Fruit fly (Drosophila melanogaster): ENCODE data around the gene CG8851.

Gene CG8851

DNA sequence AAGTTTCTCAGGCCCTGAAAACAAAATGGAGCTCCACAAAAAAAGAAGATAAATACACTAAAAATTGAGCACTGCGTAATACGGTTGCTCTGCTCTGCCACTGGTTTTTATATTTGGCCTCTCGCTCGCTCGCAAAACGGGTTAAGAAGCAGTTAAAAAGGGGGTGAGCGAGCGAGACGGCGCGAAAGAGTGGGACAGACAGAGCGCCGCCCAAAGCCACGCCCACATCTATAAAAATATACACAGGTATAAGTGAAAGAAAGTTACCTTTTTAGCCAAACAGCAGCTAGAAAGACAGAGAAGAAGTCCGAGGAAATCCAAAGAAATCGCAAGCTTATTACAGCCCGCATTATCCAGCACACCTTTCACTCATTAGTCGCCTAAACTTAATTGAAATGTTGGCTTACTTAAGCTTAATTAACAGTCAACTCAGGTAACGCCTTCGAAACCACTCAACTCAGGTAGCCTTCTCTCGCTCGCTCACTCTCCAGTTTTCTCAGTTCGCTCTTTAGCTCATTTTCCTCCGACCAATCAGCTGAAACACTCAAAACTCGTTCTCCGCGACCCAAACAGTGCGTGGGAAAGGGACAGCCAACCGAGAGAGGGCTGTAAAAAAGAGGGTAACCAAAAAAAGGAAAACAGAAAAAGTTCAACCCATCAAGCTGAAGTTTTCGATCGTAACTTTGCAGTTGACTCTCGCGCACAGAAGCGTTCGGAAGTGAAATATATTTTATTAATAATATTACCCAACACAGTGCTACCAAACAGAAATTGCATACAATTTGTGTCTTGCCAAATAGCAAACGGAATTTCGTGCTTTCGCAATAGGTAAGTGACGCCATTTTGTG lies 19.3 kb downstream of the CG8851 start, which contains the start of gene drm:
TSS of gene drm (plus strand) at position 684 of the 848 bp plus-strand sequence.
- no peak for TF ChIP-seq CTCF (optimal IDR thresholded peaks at IDR 0.05)
- TF ChIP-seq CG8478 (optimal IDR thresholded peaks at IDR 0.05) = no peak

DNA sequence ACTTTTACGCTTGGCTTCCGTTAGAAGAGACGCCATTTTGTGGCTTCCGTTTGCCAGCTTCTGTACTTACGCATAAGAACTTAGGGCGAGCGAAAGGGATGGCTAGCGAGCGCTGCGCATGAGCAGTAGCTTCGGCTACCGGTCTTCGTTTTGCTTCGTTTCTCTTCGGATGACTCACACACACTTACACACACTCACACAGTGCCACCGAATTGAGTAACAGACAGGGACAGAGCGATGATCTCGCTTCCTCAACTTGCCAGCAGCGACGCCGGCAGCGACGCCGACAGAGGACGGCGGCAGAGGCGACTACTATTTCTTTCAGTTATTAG lies 19.9 kb downstream of the CG8851 start:
- TF ChIP-seq CG8478 (optimal IDR thresholded peaks at IDR 0.05) (no peak), CTCF (optimal IDR thresholded peaks at IDR 0.05) (peak; percentile 22 to 44)

DNA sequence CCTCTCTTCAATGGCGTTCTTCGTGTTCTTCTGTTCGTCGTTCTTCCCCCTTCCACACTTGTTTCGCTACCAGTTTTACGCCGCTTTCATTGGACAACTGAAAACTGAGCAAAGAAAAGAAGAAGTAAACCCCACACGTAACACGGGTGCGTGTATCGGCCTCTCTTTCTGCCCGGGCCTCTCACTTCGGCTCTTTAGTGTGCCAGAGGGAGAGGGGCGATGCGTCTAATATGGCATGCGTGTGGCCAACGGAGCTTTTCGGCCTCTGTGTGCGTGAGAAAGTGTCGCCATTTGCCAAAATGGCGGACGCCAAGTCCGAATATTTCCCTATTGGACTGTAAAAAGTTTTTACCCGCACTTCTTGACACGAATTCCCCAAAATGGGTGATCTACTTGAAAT lies 20.5 kb downstream of the CG8851 start:
- TF ChIP-seq CG8478 (optimal IDR thresholded peaks at IDR 0.05) (no peak), CTCF (optimal IDR thresholded peaks at IDR 0.05) (peak in 1 of 2 experiments; percentile 9)

DNA sequence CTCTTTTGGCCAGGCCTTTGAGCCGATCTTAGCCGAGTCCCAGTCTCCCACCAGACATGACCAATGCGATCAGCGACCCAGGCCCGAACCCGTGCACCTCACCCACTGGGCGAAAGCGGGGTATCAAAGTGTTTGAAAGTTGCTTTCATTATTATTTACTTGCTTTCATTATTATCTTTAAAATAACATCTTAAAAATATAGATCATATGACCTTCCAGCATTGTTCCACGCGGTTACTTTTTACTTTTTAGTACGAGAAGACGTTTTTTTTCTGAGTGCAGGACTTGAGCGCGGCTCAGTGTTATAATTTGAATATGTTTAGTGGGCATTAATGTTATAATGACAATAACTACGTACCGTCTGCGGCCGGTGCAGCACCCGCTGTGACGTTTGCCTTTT lies 23.6 kb downstream of the CG8851 start:
- TF ChIP-seq CG8478 (optimal IDR thresholded peaks at IDR 0.05) (no peak), CTCF (optimal IDR thresholded peaks at IDR 0.05) (no peak)

- TF ChIP-seq CG8478 (optimal IDR thresholded peaks at IDR 0.05) = no peak
- no peak for TF ChIP-seq CTCF (optimal IDR thresholded peaks at IDR 0.05)
Measured at dm6 chr2L:3545033-3545666, 25.7 kb downstream of the CG8851 start.

DNA sequence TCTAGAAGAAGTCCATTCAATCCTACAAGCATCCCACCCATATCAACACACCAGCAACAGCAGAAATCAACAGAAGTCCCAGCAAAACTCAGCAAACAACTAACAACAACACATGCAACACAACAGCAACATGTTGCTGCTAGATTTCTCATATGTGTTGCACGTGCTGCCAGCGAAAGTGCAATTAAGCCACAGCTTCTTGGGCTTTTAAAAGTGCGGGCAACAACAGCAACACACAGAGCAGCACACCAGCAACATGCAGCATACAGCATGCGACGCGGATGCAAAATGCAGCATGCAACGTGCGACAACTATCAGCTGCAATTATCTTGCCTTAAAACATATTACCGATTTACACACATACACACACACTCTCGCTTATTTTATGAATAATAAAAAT lies 28.0 kb downstream of the CG8851 start:
- TF ChIP-seq CTCF (optimal IDR thresholded peaks at IDR 0.05) (no peak), CG8478 (optimal IDR thresholded peaks at IDR 0.05) (no peak)

DNA sequence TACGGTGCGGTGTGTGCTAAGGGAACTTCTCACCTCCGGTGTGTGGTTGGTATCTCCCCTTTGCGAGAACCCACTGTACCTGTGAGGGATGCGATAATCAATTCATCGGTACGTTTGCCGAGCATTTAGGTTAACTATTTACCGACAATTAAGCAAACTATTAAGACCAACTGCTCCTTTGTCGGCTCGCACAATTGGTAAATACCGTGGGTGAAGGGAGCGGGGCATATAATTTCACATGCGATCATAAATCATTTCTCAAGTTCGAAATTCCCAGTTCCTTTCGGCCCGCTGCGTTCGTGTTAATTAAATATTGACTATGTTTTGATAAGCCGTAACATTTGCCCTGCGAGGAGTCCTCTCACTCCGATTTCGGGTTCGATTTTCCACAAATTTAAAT lies 29.4 kb downstream of the CG8851 start:
- TF ChIP-seq CG8478 (optimal IDR thresholded peaks at IDR 0.05) (no peak), CTCF (optimal IDR thresholded peaks at IDR 0.05) (no peak)

dm6 chr2L:3549742-3550141 lies 30.3 kb downstream of the CG8851 start:
- no peak for TF ChIP-seq CG8478 (optimal IDR thresholded peaks at IDR 0.05)
- no peak for TF ChIP-seq CTCF (optimal IDR thresholded peaks at IDR 0.05)

DNA sequence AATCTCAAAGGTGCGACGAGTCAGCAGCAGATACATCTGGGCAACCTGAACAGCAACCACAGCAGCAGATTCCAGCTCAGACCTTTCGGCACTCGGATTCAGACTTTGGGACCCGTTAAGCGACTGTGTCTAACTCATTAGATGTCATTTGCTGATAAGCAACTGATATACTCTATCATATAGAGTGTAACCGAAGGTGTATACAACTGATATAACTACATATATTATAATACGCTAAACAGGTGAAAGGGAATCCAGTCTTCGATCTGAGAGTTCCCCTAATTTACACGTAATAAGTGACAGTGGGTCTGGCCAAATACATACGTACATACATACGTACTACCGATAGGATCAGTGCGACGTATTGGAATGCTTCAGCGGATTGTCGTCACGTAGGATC lies 31.1 kb downstream of the CG8851 start:
- TF ChIP-seq CTCF (optimal IDR thresholded peaks at IDR 0.05) = no peak
- TF ChIP-seq CG8478 (optimal IDR thresholded peaks at IDR 0.05) = no peak

DNA sequence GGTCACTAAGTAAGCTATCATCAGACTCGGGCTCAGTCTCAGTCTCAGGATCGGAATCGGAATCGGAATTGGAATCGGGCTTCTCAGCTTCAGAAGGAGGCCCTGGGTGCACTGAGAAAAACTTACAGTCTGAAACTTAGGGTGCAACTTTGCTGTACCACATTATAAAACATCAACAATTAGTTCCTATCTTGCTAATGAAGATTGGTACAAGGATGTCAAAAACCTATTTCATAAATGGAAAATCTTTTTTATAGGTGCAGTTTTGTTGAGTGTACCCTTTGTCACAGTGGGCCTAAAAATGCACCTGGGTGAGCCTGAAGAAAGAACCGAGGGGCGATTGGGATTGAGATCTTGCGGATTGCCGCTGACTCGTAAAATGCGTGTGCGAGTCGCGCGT lies 33.3 kb downstream of the CG8851 start:
- TF ChIP-seq CTCF (optimal IDR thresholded peaks at IDR 0.05) (no peak), CG8478 (optimal IDR thresholded peaks at IDR 0.05) (no peak)

dm6 chr2L:3553902-3554301 lies 34.4 kb downstream of the CG8851 start:
- no peak for TF ChIP-seq CTCF (optimal IDR thresholded peaks at IDR 0.05)
- TF ChIP-seq CG8478 (optimal IDR thresholded peaks at IDR 0.05) = no peak

DNA sequence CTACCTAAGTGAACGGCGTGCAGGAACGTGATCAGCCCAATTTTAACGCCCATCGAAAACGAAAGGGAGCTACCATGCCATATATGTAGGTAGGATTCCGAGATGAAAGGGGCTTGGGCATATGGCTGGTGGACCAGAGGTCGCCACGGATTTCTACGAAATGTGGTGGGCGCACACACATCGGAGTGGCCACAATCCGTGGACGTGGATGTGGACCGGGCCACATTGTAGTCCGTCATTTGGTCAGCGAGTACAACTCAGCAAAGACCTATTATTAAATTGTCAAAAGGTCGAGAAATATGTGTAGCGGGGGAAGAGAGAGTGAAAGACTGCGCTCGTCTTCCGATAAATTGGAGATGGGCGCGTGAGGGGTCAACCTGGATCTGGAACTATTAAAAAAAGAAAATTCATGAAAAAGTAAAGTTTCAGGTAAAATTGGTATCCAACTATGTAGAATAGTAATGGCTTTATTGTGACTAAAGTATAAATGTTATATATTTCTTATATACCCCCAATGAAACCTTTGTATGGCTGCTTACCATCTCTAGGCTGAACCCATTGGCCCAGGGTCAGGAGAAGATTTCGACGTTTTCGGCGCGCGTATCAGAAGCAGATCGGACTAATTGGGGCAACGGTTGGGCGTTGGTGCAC lies 36.1 kb downstream of the CG8851 start:
- TF ChIP-seq CG8478 (optimal IDR thresholded peaks at IDR 0.05) = no peak

DNA sequence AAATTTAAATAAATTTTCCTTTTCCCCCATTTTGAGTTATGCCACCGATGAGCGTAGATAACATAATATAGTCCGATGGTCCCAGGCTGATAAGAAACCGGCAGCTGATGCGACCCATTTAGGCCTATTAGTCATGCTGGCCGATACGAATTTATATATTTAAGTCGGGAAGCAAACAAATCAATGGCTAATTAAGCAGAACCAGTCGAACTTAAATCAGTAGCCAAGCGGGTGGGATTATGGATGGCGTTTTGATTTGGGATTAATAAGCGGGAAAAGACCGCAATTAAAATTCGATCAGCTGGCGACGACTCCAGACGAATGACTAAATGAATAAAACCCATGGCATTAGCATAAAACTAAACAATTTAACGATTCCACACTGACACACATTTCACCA lies 37.5 kb downstream of the CG8851 start:
- TF ChIP-seq CG8478 (optimal IDR thresholded peaks at IDR 0.05) (no peak), CTCF (optimal IDR thresholded peaks at IDR 0.05) (no peak)

dm6 chr2L:3557471-3557870 lies 38.0 kb downstream of the CG8851 start:
- TF ChIP-seq CG8478 (optimal IDR thresholded peaks at IDR 0.05) (no peak), CTCF (optimal IDR thresholded peaks at IDR 0.05) (no peak)

- no peak for TF ChIP-seq CG8478 (optimal IDR thresholded peaks at IDR 0.05)
- TF ChIP-seq CTCF (optimal IDR thresholded peaks at IDR 0.05) = no peak
Measured at dm6 chr2L:3558299-3558698, 38.8 kb downstream of the CG8851 start.

dm6 chr2L:3559647-3560046 lies 40.2 kb downstream of the CG8851 start:
- no peak for TF ChIP-seq CG8478 (optimal IDR thresholded peaks at IDR 0.05)
- no peak for TF ChIP-seq CTCF (optimal IDR thresholded peaks at IDR 0.05)

All from S2 (cell line).